Worm (Caenorhabditis elegans): ENCODE data around the gene K11H3.8.

Gene K11H3.8

ce11 chrIII:9861470-9862342 is 26.7 kb downstream of the K11H3.8 start:
- TF ChIP-seq mab-9 (GFP tag; IDR thresholded peaks at IDR 0.05) (no peak), efl-1 (optimal IDR thresholded peaks at IDR 0.05) (peak; percentile 47 to 53), efl-1 (GFP tag; optimal IDR thresholded peaks at IDR 0.05 in 1 of 2) (peak; percentile 22 to 85), fkh-10 (GFP tag; optimal IDR thresholded peaks at IDR 0.05) (peak; percentile 10), snu-23 (GFP tag; optimal IDR thresholded peaks at IDR 0.05) (peak; percentile 59), sox-4 (tag; optimal IDR thresholded peaks at IDR 0.05) (peak; percentile 2), fkh-8 (tag; optimal IDR thresholded peaks at IDR 0.05) (peak; percentile 49), nhr-76 (tag; optimal IDR thresholded peaks at IDR 0.05) (no peak), ceh-82 (tag; optimal IDR thresholded peaks at IDR 0.05) (peak; percentile 42 to 58 (median 53)), irx-1 (tag; optimal IDR thresholded peaks at IDR 0.05) (peak; percentile 46), ets-5 (GFP tag; IDR thresholded peaks at IDR 0.05) (no peak), fos-1 (tag; optimal IDR thresholded peaks at IDR 0.05) (peak; percentile 36), C16A3.4 (tag; optimal IDR thresholded peaks at IDR 0.05) (peak; percentile 63), nhr-85 (tag) (peak; percentile 76), elt-2 (tag; optimal IDR thresholded peaks at IDR 0.05) (peak; percentile 27), dsc-1 (tag; optimal IDR thresholded peaks at IDR 0.05) (peak; percentile 74), ceh-88 (GFP tag; IDR thresholded peaks at IDR 0.05) (no peak), dpl-1 (GFP tag; optimal IDR thresholded peaks at IDR 0.05) (peak; percentile 23 to 47 (median 36)), lin-35 (GFP tag; optimal IDR thresholded peaks at IDR 0.05) (peak; percentile 44 to 67), xbp-1 (tag; optimal IDR thresholded peaks at IDR 0.05) (peak; percentile 52), lin-39 (tag; optimal IDR thresholded peaks at IDR 0.05) (no peak), lsy-2 (tag; optimal IDR thresholded peaks at IDR 0.05) (peak; percentile 48 to 76), pag-3 (tag; optimal IDR thresholded peaks at IDR 0.05; ENCODE audit: borderline replicate concordance, insufficient read depth) (no peak), mep-1 (tag; optimal IDR thresholded peaks at IDR 0.05) (peak; percentile 63), lin-13 (GFP tag; optimal IDR thresholded peaks at IDR 0.05) (peak; percentile 49), nhr-84 (tag; optimal IDR thresholded peaks at IDR 0.05) (no peak), unc-98 (GFP tag; IDR thresholded peaks at IDR 0.05) (no peak), nhr-71 (tag; optimal IDR thresholded peaks at IDR 0.05) (peak; percentile 74), mdl-1 (tag; optimal IDR thresholded peaks at IDR 0.05) (peak in 1 of 2 experiments; percentile 75), mef-2 (tag; optimal IDR thresholded peaks at IDR 0.05) (no peak), egl-13 (tag; optimal IDR thresholded peaks at IDR 0.05) (peak; percentile 46), nhr-90 (tag; optimal IDR thresholded peaks at IDR 0.05; ENCODE audit: poor library complexity) (peak; percentile 63), ceh-90 (tag; optimal IDR thresholded peaks at IDR 0.05) (peak; percentile 41), pax-3 (tag; optimal IDR thresholded peaks at IDR 0.05) (peak; percentile 37), fkh-4 (tag; optimal IDR thresholded peaks at IDR 0.05; ENCODE audit: borderline replicate concordance) (no peak), alr-1 (tag; optimal IDR thresholded peaks at IDR 0.05; ENCODE audit: borderline replicate concordance) (no peak), nhr-77 (tag; optimal IDR thresholded peaks at IDR 0.05) (peak; percentile 30), unc-130 (tag; optimal IDR thresholded peaks at IDR 0.05) (peak; percentile 45), aly-2 (tag; optimal IDR thresholded peaks at IDR 0.05) (peak; percentile 49), nhr-47 (tag; optimal IDR thresholded peaks at IDR 0.05) (peak; percentile 77), efl-3 (GFP tag; optimal IDR thresholded peaks at IDR 0.05) (no peak), nhr-19 (GFP tag; conservative IDR thresholded peaks at IDR 0.05) (peak; percentile 43), lir-3 (tag; optimal IDR thresholded peaks at IDR 0.05; ENCODE audit: poor library complexity) (peak; percentile 48), ceh-8 (GFP tag; optimal IDR thresholded peaks at IDR 0.05) (peak; percentile 23), nhr-20 (tag; optimal IDR thresholded peaks at IDR 0.05) (peak; percentile 53), tbx-2 (tag; optimal IDR thresholded peaks at IDR 0.05) (peak; percentile 43), C04F5.9 (tag; optimal IDR thresholded peaks at IDR 0.05) (no peak), hpl-2 (GFP tag; optimal IDR thresholded peaks at IDR 0.05) (no peak), ztf-11 (tag; optimal IDR thresholded peaks at IDR 0.05) (peak in 1 of 2 experiments; percentile 61), elt-3 (tag; optimal IDR thresholded peaks at IDR 0.05) (peak in 1 of 6 experiments; percentile 18)
